Worm (Caenorhabditis elegans): Measurements from ENCODE around the gene C45G9.6.

The C45G9.6 gene

ce11 chrIII:5022964-5023363 lies 13.3 kb upstream of the C45G9.6 start, which contains the start of gene R144.13:
Gene R144.13, plus strand, starts transcription at chrIII:5023264.
- TF ChIP-seq sem-2 (GFP tag; optimal IDR thresholded peaks at IDR 0.05), result no peak
- no peak for TF ChIP-seq elt-1 (tag; optimal IDR thresholded peaks at IDR 0.05; ENCODE audit: borderline replicate concordance, insufficient read depth)
- TF ChIP-seq snpc-4 (tag; optimal IDR thresholded peaks at IDR 0.05), result no peak
- TF ChIP-seq mep-1 (tag; optimal IDR thresholded peaks at IDR 0.05), result no peak
- TF ChIP-seq ham-2 (GFP tag; optimal IDR thresholded peaks at IDR 0.05), result no peak
- TF ChIP-seq nhr-76 (tag; optimal IDR thresholded peaks at IDR 0.05), result no peak
- no peak for TF ChIP-seq nhr-2 (tag; optimal IDR thresholded peaks at IDR 0.05)
- TF ChIP-seq tbx-8 (GFP tag; optimal IDR thresholded peaks at IDR 0.05), result no peak
- no peak for TF ChIP-seq ztf-11 (tag; optimal IDR thresholded peaks at IDR 0.05)
- no peak for TF ChIP-seq lsy-2 (tag; optimal IDR thresholded peaks at IDR 0.05)
- no peak for TF ChIP-seq pha-4 (tag; optimal IDR thresholded peaks at IDR 0.05)
- TF ChIP-seq unc-120 (tag; optimal IDR thresholded peaks at IDR 0.05; ENCODE audit: poor library complexity, severe bottlenecking), result no peak
- no peak for TF ChIP-seq elt-3 (tag; optimal IDR thresholded peaks at IDR 0.05)
- TF ChIP-seq cnd-1 (tag; optimal IDR thresholded peaks at IDR 0.05), result no peak
- no peak for TF ChIP-seq sptf-1 (tag; optimal IDR thresholded peaks at IDR 0.05)
- no peak for TF ChIP-seq bed-3 (GFP tag; optimal IDR thresholded peaks at IDR 0.05)
- no peak for TF ChIP-seq zip-8 (tag; optimal IDR thresholded peaks at IDR 0.05)
- TF ChIP-seq lin-32 (GFP tag; optimal IDR thresholded peaks at IDR 0.05), result no peak

- TF ChIP-seq nhr-2 (tag; optimal IDR thresholded peaks at IDR 0.05) (no peak), ces-1 (GFP tag; optimal IDR thresholded peaks at IDR 0.05) (no peak), elt-3 (tag; optimal IDR thresholded peaks at IDR 0.05) (no peak), M03D4.4 (tag; optimal IDR thresholded peaks at IDR 0.05) (no peak), sem-2 (GFP tag; optimal IDR thresholded peaks at IDR 0.05) (no peak), ham-2 (GFP tag; optimal IDR thresholded peaks at IDR 0.05) (no peak), lsy-2 (tag; optimal IDR thresholded peaks at IDR 0.05) (no peak), mls-2 (tag; optimal IDR thresholded peaks at IDR 0.05) (no peak), zip-8 (tag; optimal IDR thresholded peaks at IDR 0.05) (no peak), hlh-1 (tag; optimal IDR thresholded peaks at IDR 0.05) (no peak), tbx-8 (GFP tag; optimal IDR thresholded peaks at IDR 0.05) (no peak), mep-1 (tag; optimal IDR thresholded peaks at IDR 0.05) (no peak), unc-62 (GFP tag; optimal IDR thresholded peaks at IDR 0.05) (no peak), cnd-1 (tag; optimal IDR thresholded peaks at IDR 0.05) (no peak), unc-120 (tag; optimal IDR thresholded peaks at IDR 0.05; ENCODE audit: poor library complexity, severe bottlenecking) (no peak), bed-3 (GFP tag; optimal IDR thresholded peaks at IDR 0.05) (no peak), nhr-237 (tag; optimal IDR thresholded peaks at IDR 0.05) (no peak), unc-39 (tag; optimal IDR thresholded peaks at IDR 0.05) (no peak)
Measured at ce11 chrIII:5023642-5024041, 12.6 kb upstream of the C45G9.6 start.

ce11 chrIII:5024393-5024964 lies 11.8 kb upstream of the C45G9.6 start, which contains the start of gene pcf-11:
Gene pcf-11, plus strand, starts transcription at chrIII:5024914.
- no peak for TF ChIP-seq tbx-8 (GFP tag; optimal IDR thresholded peaks at IDR 0.05)
- TF ChIP-seq unc-62 (GFP tag; optimal IDR thresholded peaks at IDR 0.05), result peak; percentile 3
- TF ChIP-seq ces-1 (GFP tag; optimal IDR thresholded peaks at IDR 0.05), result peak; percentile 43
- peak; percentile 1 for TF ChIP-seq mep-1 (tag; optimal IDR thresholded peaks at IDR 0.05)
- TF ChIP-seq lsy-2 (tag; optimal IDR thresholded peaks at IDR 0.05), result peak; percentile 23
- TF ChIP-seq sem-2 (GFP tag; optimal IDR thresholded peaks at IDR 0.05), result no peak
- peak; percentile 61 for TF ChIP-seq hlh-1 (tag; optimal IDR thresholded peaks at IDR 0.05)
- TF ChIP-seq elt-3 (tag; optimal IDR thresholded peaks at IDR 0.05), result no peak
- no peak for TF ChIP-seq mls-2 (tag; optimal IDR thresholded peaks at IDR 0.05)
- peak; percentile 27 for TF ChIP-seq ham-2 (GFP tag; optimal IDR thresholded peaks at IDR 0.05)
- peak; percentile 84 for TF ChIP-seq ceh-39 (tag; optimal IDR thresholded peaks at IDR 0.05)
- TF ChIP-seq lin-32 (GFP tag; optimal IDR thresholded peaks at IDR 0.05), result peak; percentile 14
- no peak for TF ChIP-seq drap-1 (GFP tag; optimal IDR thresholded peaks at IDR 0.05)
- TF ChIP-seq ceh-83 (GFP tag; optimal IDR thresholded peaks at IDR 0.05), result peak; percentile 70
- TF ChIP-seq mab-5 (tag; optimal IDR thresholded peaks at IDR 0.05), result no peak
- peak; percentile 13 for TF ChIP-seq unc-120 (tag; optimal IDR thresholded peaks at IDR 0.05; ENCODE audit: poor library complexity, severe bottlenecking)

ce11 chrIII:5025136-5025629 lies 11.1 kb upstream of the C45G9.6 start:
- TF ChIP-seq pha-4 (tag; optimal IDR thresholded peaks at IDR 0.05), result no peak
- TF ChIP-seq mls-2 (tag; optimal IDR thresholded peaks at IDR 0.05), result no peak
- no peak for TF ChIP-seq nhr-237 (tag; optimal IDR thresholded peaks at IDR 0.05)

- TF ChIP-seq sptf-1 (tag; optimal IDR thresholded peaks at IDR 0.05), result no peak
Measured at ce11 chrIII:5026366-5026765, 9.9 kb upstream of the C45G9.6 start.

All from whole organism, mixed stage, embryonic.